ENCODE assay signal across 5 fruit fly cellular contexts in genomic region chr3R:29775755-29776686, dm6.
TF ChIP-seq lines count a peak whose summit lies in the region.

No protein-coding gene starts in this region.

- TF ChIP-seq CTCF in whole organism, embryonic (GFP tag; optimal IDR thresholded peaks at IDR 0.05; lab: Kevin White, UChicago) = no peak

TF ChIP-seq in whole organism, adult, 20 proteins besides CTCF, POLR2A, EP300 and RAD21:
- TF ChIP-seq cic (GFP tag; optimal IDR thresholded peaks at IDR 0.05; lab: Kevin White, UChicago) (no peak), Hr96 (GFP tag; optimal IDR thresholded peaks at IDR 0.05; lab: Kevin White, UChicago) (no peak), CG14711 (tag; optimal IDR thresholded peaks at IDR 0.05; lab: Kevin White, UChicago) (no peak), Clk (GFP tag; optimal IDR thresholded peaks at IDR 0.05; lab: Kevin White, UChicago) (peak; percentile 3), toe (GFP tag; optimal IDR thresholded peaks at IDR 0.05; lab: Kevin White, UChicago) (no peak), Mnt (GFP tag; optimal IDR thresholded peaks at IDR 0.05; lab: Kevin White, UChicago) (peak; percentile 1), CG7101 (tag; optimal IDR thresholded peaks at IDR 0.05; lab: Kevin White, UChicago) (no peak), ovo (GFP tag; optimal IDR thresholded peaks at IDR 0.05; lab: Kevin White, UChicago) (no peak), CG5204 (GFP tag; optimal IDR thresholded peaks at IDR 0.05; lab: Kevin White, UChicago) (no peak), kay (GFP tag; lab: Kevin White, UChicago; ENCODE audit: borderline replicate concordance) (no peak), CG33017 (tag; optimal IDR thresholded peaks at IDR 0.05; lab: Kevin White, UChicago) (no peak), CG7045 (GFP tag; optimal IDR thresholded peaks at IDR 0.05; lab: Kevin White, UChicago) (no peak), tj (GFP tag; optimal IDR thresholded peaks at IDR 0.05; lab: Kevin White, UChicago) (peak; percentile 62), bab1 (GFP tag; optimal IDR thresholded peaks at IDR 0.05; lab: Kevin White, UChicago) (no peak), pad (GFP tag; optimal IDR thresholded peaks at IDR 0.05; lab: Kevin White, UChicago) (no peak), CG12768 (GFP tag; optimal IDR thresholded peaks at IDR 0.05; lab: Kevin White, UChicago) (no peak)

TF ChIP-seq in whole organism, embryonic, 481 proteins besides CTCF, POLR2A, EP300 and RAD21:
- TF ChIP-seq cas (GFP tag; IDR thresholded peaks at IDR 0.05; lab: Robert Waterston, UW) (no peak), grn (GFP tag; optimal IDR thresholded peaks at IDR 0.05; lab: Kevin White, UChicago) (peak; percentile 7), CG9817 (tag; optimal IDR thresholded peaks at IDR 0.05; lab: Kevin White, UChicago) (no peak), fd102C (GFP tag; optimal IDR thresholded peaks at IDR 0.05; lab: Kevin White, UChicago) (no peak)

TF ChIP-seq in whole organism, prepupa, 60 proteins besides CTCF, POLR2A, EP300 and RAD21 (continues in another document):
- TF ChIP-seq eg (GFP tag; IDR thresholded peaks at IDR 0.05; lab: Robert Waterston, UW) = no peak
- no peak for TF ChIP-seq fkh (GFP tag; optimal IDR thresholded peaks at IDR 0.05; lab: Kevin White, UChicago)
- no peak for TF ChIP-seq dsx (GFP tag; optimal IDR thresholded peaks at IDR 0.05; lab: Kevin White, UChicago; ENCODE audit: poor library complexity, severe bottlenecking)
- no peak for TF ChIP-seq CG7368 (GFP tag; optimal IDR thresholded peaks at IDR 0.05; lab: Kevin White, UChicago)
- TF ChIP-seq spab (GFP tag; optimal IDR thresholded peaks at IDR 0.05; lab: Kevin White, UChicago) = peak; percentile 5
- TF ChIP-seq CG10631 (GFP tag; optimal IDR thresholded peaks at IDR 0.05; lab: Kevin White, UChicago) = no peak
- TF ChIP-seq CG11902 (GFP tag; optimal IDR thresholded peaks at IDR 0.05; lab: Kevin White, UChicago) = no peak
- TF ChIP-seq CG9139 (GFP tag; optimal IDR thresholded peaks at IDR 0.05; lab: Kevin White, UChicago) = no peak
- TF ChIP-seq CG8632 (GFP tag; optimal IDR thresholded peaks at IDR 0.05; lab: Kevin White, UChicago) = no peak
- no peak for TF ChIP-seq CG16779 (tag; optimal IDR thresholded peaks at IDR 0.05; lab: Kevin White, UChicago)
- no peak for TF ChIP-seq OdsH (GFP tag; optimal IDR thresholded peaks at IDR 0.05; lab: Kevin White, UChicago)
- TF ChIP-seq fd85E (GFP tag; optimal IDR thresholded peaks at IDR 0.05; lab: Kevin White, UChicago) = no peak
- no peak for TF ChIP-seq acj6 (GFP tag; optimal IDR thresholded peaks at IDR 0.05; lab: Kevin White, UChicago)
- no peak for TF ChIP-seq pdm3 (GFP tag; optimal IDR thresholded peaks at IDR 0.05; lab: Kevin White, UChicago)
- TF ChIP-seq CG6854 (GFP tag; optimal IDR thresholded peaks at IDR 0.05; lab: Kevin White, UChicago) = peak; percentile 26
- TF ChIP-seq Met (GFP tag; optimal IDR thresholded peaks at IDR 0.05; lab: Kevin White, UChicago) = peak; percentile 6
- no peak for TF ChIP-seq Sox14 (GFP tag; optimal IDR thresholded peaks at IDR 0.05; lab: Kevin White, UChicago)
- no peak for TF ChIP-seq Ets96B (tag; optimal IDR thresholded peaks at IDR 0.05; lab: Kevin White, UChicago)
- no peak for TF ChIP-seq achi (GFP tag; optimal IDR thresholded peaks at IDR 0.05; lab: Kevin White, UChicago)
- no peak for TF ChIP-seq Sox15 (GFP tag; optimal IDR thresholded peaks at IDR 0.05; lab: Kevin White, UChicago)
- TF ChIP-seq Smox (GFP tag; optimal IDR thresholded peaks at IDR 0.05; lab: Kevin White, UChicago) = no peak
- TF ChIP-seq Eip75B (GFP tag; optimal IDR thresholded peaks at IDR 0.05; lab: Kevin White, UChicago) = peak; percentile 8
- TF ChIP-seq CG4318 (GFP tag; optimal IDR thresholded peaks at IDR 0.05; lab: Kevin White, UChicago) = no peak
- TF ChIP-seq svp (GFP tag; lab: Kevin White, UChicago) = peak; percentile 87
- TF ChIP-seq vri (GFP tag; optimal IDR thresholded peaks at IDR 0.05; lab: Kevin White, UChicago) = no peak
- TF ChIP-seq CG32006 (GFP tag; optimal IDR thresholded peaks at IDR 0.05; lab: Kevin White, UChicago) = no peak

TF ChIP-seq in whole organism, pupa, 21 proteins besides CTCF, POLR2A, EP300 and RAD21:
- TF ChIP-seq CG17806 (tag; optimal IDR thresholded peaks at IDR 0.05; lab: Kevin White, UChicago) (peak; percentile 5), Pif1B (GFP tag; optimal IDR thresholded peaks at IDR 0.05; lab: Kevin White, UChicago) (no peak), CG8159 (tag; optimal IDR thresholded peaks at IDR 0.05; lab: Kevin White, UChicago) (peak; percentile 59), CG14655 (GFP tag; optimal IDR thresholded peaks at IDR 0.05; lab: Kevin White, UChicago) (peak; percentile 7), fd96Ca (GFP tag; IDR thresholded peaks at IDR 0.05; lab: Robert Waterston, UW) (no peak), CG9948 (tag; optimal IDR thresholded peaks at IDR 0.05; lab: Kevin White, UChicago) (peak; percentile 7), CG15710 (tag; optimal IDR thresholded peaks at IDR 0.05; lab: Kevin White, UChicago) (no peak), CG13204 (GFP tag; optimal IDR thresholded peaks at IDR 0.05; lab: Kevin White, UChicago) (no peak), Ets98B (GFP tag; IDR thresholded peaks at IDR 0.05; lab: Robert Waterston, UW) (no peak), D1 (tag; optimal IDR thresholded peaks at IDR 0.05; lab: Kevin White, UChicago) (no peak), CG4496 (GFP tag; IDR thresholded peaks at IDR 0.05; lab: Robert Waterston, UW) (no peak)

TF ChIP-seq in whole organism, wandering third instar larva, 38 proteins besides CTCF, POLR2A, EP300 and RAD21:
- TF ChIP-seq Sp1 (GFP tag; optimal IDR thresholded peaks at IDR 0.05; lab: Kevin White, UChicago) (no peak), foxo (GFP tag; optimal IDR thresholded peaks at IDR 0.05; lab: Kevin White, UChicago) (peak in 1 of 2 experiments; percentile 9), CrebA (GFP tag; optimal IDR thresholded peaks at IDR 0.05; lab: Kevin White, UChicago; ENCODE audit: borderline replicate concordance) (no peak), fru (GFP tag; optimal IDR thresholded peaks at IDR 0.05; lab: Kevin White, UChicago) (no peak), h (GFP tag; optimal IDR thresholded peaks at IDR 0.05; lab: Kevin White, UChicago) (peak; percentile 63), Rel (GFP tag; optimal IDR thresholded peaks at IDR 0.05; lab: Kevin White, UChicago) (no peak), Rel (tag; optimal IDR thresholded peaks at IDR 0.05; lab: Kevin White, UChicago) (peak; percentile 98)
